Fruit fly (Drosophila melanogaster) whole organism, embryonic: Measurements from ENCODE around the gene CG5326.

Experiments used
- B-H1 ChIP-seq: fragments of 200-800 bp; sonication (Bioruptor generic); IDR thresholded peaks from 3 replicates; pipeline ENCODE4 v1.3.6; 2022; ENCODE audit warnings: missing biosample characterization, missing genetic modification characterization
- Bteb2 ChIP-seq: fragments of 200-800 bp; sonication (Bioruptor generic); optimal IDR thresholded peaks from 2 replicates; lab custom pipeline; 2016; ENCODE audit warnings: missing biosample characterization, missing genetic modification characterization
- CG10147 ChIP-seq: fragments of 200-800 bp; sonication (Bioruptor generic); optimal IDR thresholded peaks from 2 replicates; lab custom pipeline; 2019; ENCODE audit warnings: missing biosample characterization, mild to moderate bottlenecking, missing genetic modification characterization, moderate library complexity
- CG10321 ChIP-seq: fragments of 200-800 bp; sonication (Bioruptor generic); IDR thresholded peaks from 2 replicates; pipeline ENCODE4 v1.3.6; 2022; ENCODE audit warnings: missing biosample characterization, missing genetic modification characterization
- CG10565 ChIP-seq: fragments of 200-800 bp; sonication (Bioruptor generic); optimal IDR thresholded peaks from 3 replicates; lab custom pipeline; 2016; ENCODE audit warnings: missing biosample characterization, mild to moderate bottlenecking, missing genetic modification characterization
- CG10959 ChIP-seq: fragments of 200-800 bp; sonication (Bioruptor generic); IDR thresholded peaks from 2 replicates; pipeline ENCODE4 v1.3.6; 2022; ENCODE audit warnings: missing biosample characterization, missing genetic modification characterization
- CG11398 ChIP-seq: fragments of 200-800 bp; sonication (Bioruptor generic); optimal IDR thresholded peaks from 2 replicates; lab custom pipeline; 2016; ENCODE audit warnings: missing biosample characterization, missing genetic modification characterization
- CG11456 ChIP-seq: fragments of 200-800 bp; sonication (Bioruptor generic); IDR thresholded peaks from 3 replicates; pipeline ENCODE4 v1.3.6; 2022; ENCODE audit warnings: missing biosample characterization, missing genetic modification characterization
- CG11560 ChIP-seq: fragments of 200-800 bp; sonication (Bioruptor generic); IDR thresholded peaks from 3 replicates; pipeline ENCODE4 v1.3.6; 2022; ENCODE audit warnings: missing biosample characterization, missing genetic modification characterization
- CG12104 ChIP-seq: fragments of 200-800 bp; sonication (Bioruptor generic); optimal IDR thresholded peaks from 3 replicates; lab custom pipeline; 2016; ENCODE audit warnings: missing biosample characterization, missing genetic modification characterization
- CG14860 ChIP-seq: fragments of 200-800 bp; sonication (Bioruptor generic); IDR thresholded peaks from 3 replicates; pipeline ENCODE4 v1.3.6; 2022; ENCODE audit warnings: missing biosample characterization, missing genetic modification characterization; ENCODE audit not compliant: partially characterized antibody
- CG16813 ChIP-seq: fragments of 200-800 bp; sonication (Bioruptor generic); IDR thresholded peaks from 3 replicates; pipeline ENCODE4 v1.3.6; 2022; ENCODE audit warnings: missing biosample characterization, missing genetic modification characterization; ENCODE audit not compliant: partially characterized antibody
- CG17328 ChIP-seq: fragments of 200-800 bp; sonication (Bioruptor generic); IDR thresholded peaks from 2 replicates; pipeline ENCODE4 v1.3.6; 2022; ENCODE audit warnings: missing biosample characterization, missing genetic modification characterization
- CG17912 ChIP-seq: fragments of 200-800 bp; sonication (Bioruptor generic); optimal IDR thresholded peaks from 2 replicates; lab custom pipeline; 2018; ENCODE audit warnings: missing biosample characterization, mild to moderate bottlenecking, missing genetic modification characterization
- CG2202 ChIP-seq: fragments of 200-800 bp; sonication (Bioruptor generic); optimal IDR thresholded peaks from 2 replicates; lab custom pipeline; 2018; ENCODE audit warnings: missing biosample characterization, mild to moderate bottlenecking, missing genetic modification characterization
- CG2712 ChIP-seq: fragments of 200-800 bp; optimal IDR thresholded peaks from 3 replicates; lab custom pipeline; 2019; ENCODE audit warnings: missing biosample characterization, mild to moderate bottlenecking, missing genetic modification characterization, moderate library complexity
- CG2875 ChIP-seq: fragments of 200-800 bp; sonication (Bioruptor generic); optimal IDR thresholded peaks from 2 replicates; lab custom pipeline; 2017; ENCODE audit warnings: missing biosample characterization, mild to moderate bottlenecking, missing genetic modification characterization, missing genetic modification reagents
- CG3726 ChIP-seq: fragments of 200-800 bp; sonication (Bioruptor generic); IDR thresholded peaks from 3 replicates; pipeline ENCODE4, ENCODE4 v1.3.6; 2022; ENCODE audit warnings: missing biosample characterization, missing genetic modification characterization
- CG43689 ChIP-seq: fragments of 200-800 bp; sonication (Bioruptor generic); IDR thresholded peaks from 2 replicates; pipeline ENCODE4 v1.3.6; 2022; ENCODE audit warnings: missing biosample characterization, missing genetic modification characterization
- CG7928 ChIP-seq: fragments of 200-800 bp; sonication (Bioruptor generic); optimal IDR thresholded peaks from 2 replicates; lab custom pipeline; 2017; ENCODE audit warnings: missing biosample characterization, mild to moderate bottlenecking, missing genetic modification characterization
- CG9609 ChIP-seq: fragments of 200-800 bp; sonication (Bioruptor generic); optimal IDR thresholded peaks from 3 replicates; lab custom pipeline; 2016; ENCODE audit warnings: missing biosample characterization, missing genetic modification characterization
- CG9817 ChIP-seq: fragments of 200-800 bp; sonication (Bioruptor generic); optimal IDR thresholded peaks from 2 replicates; lab custom pipeline; 2018; ENCODE audit warnings: missing biosample characterization, mild to moderate bottlenecking, missing genetic modification characterization, moderate library complexity
- CrebB ChIP-seq: fragments of 200-800 bp; sonication (Bioruptor generic); optimal IDR thresholded peaks from 3 replicates; lab custom pipeline; 2018; ENCODE audit warnings: missing biosample characterization, mild to moderate bottlenecking, missing genetic modification characterization
- Dbx ChIP-seq: fragments of 200-800 bp; sonication (Bioruptor generic); IDR thresholded peaks from 3 replicates; pipeline ENCODE4 v1.3.6; 2022; ENCODE audit warnings: missing biosample characterization, missing genetic modification characterization
- Drgx ChIP-seq: fragments of 200-800 bp; sonication (Bioruptor generic); IDR thresholded peaks from 2 replicates; pipeline ENCODE4 v1.3.6; 2022; ENCODE audit warnings: missing biosample characterization, missing genetic modification characterization
- Fer2 ChIP-seq: fragments of 200-800 bp; sonication (Bioruptor generic); optimal IDR thresholded peaks from 2 replicates; lab custom pipeline; 2018; ENCODE audit warnings: missing biosample characterization, mild to moderate bottlenecking, missing genetic modification characterization, moderate library complexity
- Gug ChIP-seq: fragments of 200-800 bp; sonication (Bioruptor generic); IDR thresholded peaks from 4 replicates; pipeline ENCODE4 v1.3.6; 2022; ENCODE audit warnings: missing biosample characterization, missing genetic modification characterization
- HLH4C ChIP-seq: fragments of 200-800 bp; sonication (Bioruptor generic); IDR thresholded peaks from 3 replicates; pipeline ENCODE4 v1.3.6; 2022; ENCODE audit warnings: missing biosample characterization, missing genetic modification characterization; ENCODE audit not compliant: partially characterized antibody
- Hr39 ChIP-seq: fragments of >200 bp; optimal IDR thresholded peaks from 2 replicates; lab custom pipeline; 2017
- MBD-R2 ChIP-seq: fragments of 200-800 bp; sonication (Bioruptor generic); IDR thresholded peaks from 2 replicates; pipeline ENCODE4 v1.3.6; 2022; ENCODE audit warnings: missing biosample characterization, missing genetic modification characterization
- MTF-1 ChIP-seq: fragments of 200-800 bp; sonication (Bioruptor generic); optimal IDR thresholded peaks from 2 replicates; lab custom pipeline; 2018; ENCODE audit warnings: missing biosample characterization, mild to moderate bottlenecking, missing genetic modification characterization, borderline replicate concordance
- Nf-YA ChIP-seq: fragments of 200-800 bp; sonication (Bioruptor generic); IDR thresholded peaks from 2 replicates; pipeline ENCODE4 v1.3.6; 2022; ENCODE audit warnings: missing biosample characterization, missing genetic modification characterization
- Oaz ChIP-seq: fragments of 200-800 bp; sonication (Bioruptor generic); IDR thresholded peaks from 2 replicates; pipeline ENCODE4 v1.3.6; 2022; ENCODE audit warnings: missing biosample characterization, missing genetic modification characterization
- Ptx1 ChIP-seq: fragments of 200-800 bp; sonication (Bioruptor generic); IDR thresholded peaks from 2 replicates; pipeline ENCODE4 v1.3.6; 2022; ENCODE audit warnings: missing biosample characterization, missing genetic modification characterization
- Rfx ChIP-seq: fragments of 200-800 bp; sonication (Bioruptor generic); IDR thresholded peaks from 2 replicates; pipeline ENCODE4 v1.3.6; 2022; ENCODE audit warnings: missing biosample characterization, missing genetic modification characterization
- al ChIP-seq: fragments of 200-800 bp; sonication (Bioruptor generic); IDR thresholded peaks from 2 replicates; pipeline ENCODE4 v1.3.6; 2022; ENCODE audit warnings: missing biosample characterization, missing genetic modification characterization
- bowl ChIP-seq: fragments of 200-800 bp; sonication (Bioruptor generic); IDR thresholded peaks from 2 replicates; pipeline ENCODE4 v1.3.6; 2022; ENCODE audit warnings: missing biosample characterization, missing genetic modification characterization
- cato ChIP-seq: fragments of 200-800 bp; sonication (Bioruptor generic); optimal IDR thresholded peaks from 2 replicates; lab custom pipeline; 2016; ENCODE audit warnings: missing biosample characterization, missing genetic modification characterization, borderline replicate concordance
- chif ChIP-seq, 2 experiments: fragments of 200-800 bp; sonication (Bioruptor generic); optimal IDR thresholded peaks; 3 replicates each; lab custom pipeline; 2016; ENCODE audit warnings: missing biosample characterization in 2 of 2, missing genetic modification characterization in 2 of 2
- crc ChIP-seq: fragments of 200-800 bp; sonication (Bioruptor generic); optimal IDR thresholded peaks from 2 replicates; lab custom pipeline; 2016; ENCODE audit warnings: missing biosample characterization, missing genetic modification characterization
- crol ChIP-seq: fragments of 200-800 bp; sonication (Bioruptor generic); IDR thresholded peaks from 2 replicates; pipeline ENCODE4 v1.3.6; 2022; ENCODE audit warnings: missing biosample characterization, missing genetic modification characterization
- cwo ChIP-seq: fragments of 200-800 bp; sonication (Bioruptor generic); optimal IDR thresholded peaks from 3 replicates; lab custom pipeline; 2017; ENCODE audit warnings: missing biosample characterization, missing genetic modification characterization, mild to moderate bottlenecking, moderate library complexity, missing genetic modification reagents
- dm ChIP-seq: fragments of 200-800 bp; sonication (Bioruptor generic); optimal IDR thresholded peaks from 3 replicates; lab custom pipeline; 2016; ENCODE audit warnings: missing biosample characterization, missing genetic modification characterization
- ftz-f1 ChIP-seq: fragments of 200-800 bp; sonication (Bioruptor generic); optimal IDR thresholded peaks from 2 replicates; lab custom pipeline; 2016; ENCODE audit warnings: missing biosample characterization, missing genetic modification characterization
- gsb ChIP-seq: fragments of 200-800 bp; sonication (Bioruptor generic); IDR thresholded peaks from 2 replicates; pipeline ENCODE4 v1.3.6; 2022; ENCODE audit warnings: missing biosample characterization, missing genetic modification characterization
- gsb-n ChIP-seq: fragments of 200-800 bp; sonication (Bioruptor generic); optimal IDR thresholded peaks from 3 replicates; lab custom pipeline; 2018; ENCODE audit warnings: missing biosample characterization, mild to moderate bottlenecking, missing genetic modification characterization
- jigr1 ChIP-seq: fragments of 200-800 bp; sonication (Bioruptor generic); IDR thresholded peaks from 3 replicates; pipeline ENCODE4 v1.3.6; 2022; ENCODE audit warnings: missing biosample characterization, missing genetic modification characterization
- pzg ChIP-seq: fragments of 200-800 bp; sonication (Bioruptor generic); optimal IDR thresholded peaks from 3 replicates; lab custom pipeline; 2018; ENCODE audit warnings: missing biosample characterization, mild to moderate bottlenecking, missing genetic modification characterization, moderate library complexity
- tin ChIP-seq: fragments of 200-800 bp; sonication (Bioruptor generic); optimal IDR thresholded peaks from 3 replicates; lab custom pipeline; 2016; ENCODE audit warnings: missing biosample characterization, missing genetic modification characterization
- unc-4 ChIP-seq: fragments of 200-800 bp; sonication (Bioruptor generic); IDR thresholded peaks from 2 replicates; pipeline ENCODE4 v1.3.6; 2022; ENCODE audit warnings: missing biosample characterization, missing genetic modification characterization; ENCODE audit not compliant: partially characterized antibody
- vfl ChIP-seq: fragments of 200-800 bp; sonication (Bioruptor generic); optimal IDR thresholded peaks from 2 replicates; lab custom pipeline; 2016; ENCODE audit warnings: missing biosample characterization, missing genetic modification characterization
- yki ChIP-seq: fragments of >200 bp; optimal IDR thresholded peaks from 3 replicates; lab custom pipeline; 2018
- zfh2 ChIP-seq: fragments of 200-800 bp; sonication (Bioruptor generic); optimal IDR thresholded peaks from 2 replicates; lab custom pipeline; 2016; ENCODE audit warnings: missing biosample characterization, missing genetic modification characterization

The CG5326 gene

DNA sequence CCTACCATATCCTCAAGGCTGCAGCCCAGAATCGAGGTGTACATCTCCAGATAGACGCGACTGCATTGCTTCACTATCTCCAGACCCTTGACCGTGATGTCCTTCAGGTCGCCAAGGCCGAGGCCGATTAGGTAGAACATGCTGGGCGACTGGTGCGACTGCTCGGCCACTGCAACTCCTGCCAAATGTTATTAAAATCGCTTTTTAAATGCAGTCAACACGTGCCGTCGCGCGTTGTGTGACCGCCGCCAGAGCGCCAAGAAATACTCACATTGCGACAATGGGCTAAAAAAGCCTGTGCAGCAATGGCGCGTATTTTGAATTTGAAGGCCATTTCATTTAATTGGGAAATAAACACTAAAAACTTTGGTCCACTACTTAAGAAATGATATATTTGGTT is 43.3 kb upstream of the CG5326 start, which contains the start of gene Dph5 (continued):
- TF ChIP-seq crol (GFP tag; lab: Robert Waterston, UW) = no peak
- TF ChIP-seq CG14860 (GFP tag; lab: Robert Waterston, UW) = no peak
- TF ChIP-seq unc-4 (GFP tag; lab: Robert Waterston, UW) = no peak
- TF ChIP-seq CG10321 (GFP tag; lab: Robert Waterston, UW) = no peak
- TF ChIP-seq Gug = no peak
- no peak for TF ChIP-seq Drgx
- no peak for TF ChIP-seq bowl
- TF ChIP-seq CG3726 (GFP tag; lab: Robert Waterston, UW) = no peak
- TF ChIP-seq CG10565 (GFP tag; lab: Kevin White, UChicago) = no peak
- TF ChIP-seq jigr1 (GFP tag; lab: Robert Waterston, UW) = no peak
- peak; percentile 60 for TF ChIP-seq MBD-R2 (GFP tag; lab: Robert Waterston, UW)
- no peak for TF ChIP-seq Fer2 (tag; lab: Kevin White, UChicago)
- no peak for TF ChIP-seq CG16813 (GFP tag; lab: Robert Waterston, UW)
- no peak for TF ChIP-seq Oaz (GFP tag; lab: Robert Waterston, UW)
- no peak for TF ChIP-seq CG9609
- TF ChIP-seq yki (lab: Kevin White, UChicago) = no peak
- no peak for TF ChIP-seq crc (GFP tag; lab: Kevin White, UChicago)
- no peak for TF ChIP-seq CG9817 (tag; lab: Kevin White, UChicago)
- TF ChIP-seq Bteb2 = no peak
- TF ChIP-seq CG2712 (tag; lab: Kevin White, UChicago) = no peak
- TF ChIP-seq ftz-f1 (GFP tag; lab: Kevin White, UChicago) = peak; percentile 98
- TF ChIP-seq CG2202 (tag; lab: Kevin White, UChicago) = no peak
- TF ChIP-seq CG43689 (GFP tag; lab: Robert Waterston, UW) = no peak
- TF ChIP-seq Nf-YA (GFP tag; lab: Robert Waterston, UW) = no peak
- no peak for TF ChIP-seq al (GFP tag; lab: Robert Waterston, UW)
- no peak for TF ChIP-seq Hr39 (lab: Kevin White, UChicago)
- TF ChIP-seq CrebB (tag; lab: Kevin White, UChicago) = no peak
- TF ChIP-seq dm (GFP tag; lab: Kevin White, UChicago) = peak; percentile 86
- no peak for TF ChIP-seq CG11456 (GFP tag; lab: Robert Waterston, UW)
- TF ChIP-seq cwo (GFP tag; lab: Kevin White, UChicago) = peak; percentile 44
- no peak for TF ChIP-seq CG12104 (GFP tag; lab: Kevin White, UChicago)
- TF ChIP-seq CG17912 = no peak
- no peak for TF ChIP-seq B-H1 (GFP tag; lab: Robert Waterston, UW)
- no peak for TF ChIP-seq CG7928
- TF ChIP-seq Ptx1 (GFP tag; lab: Robert Waterston, UW) = no peak
- no peak for TF ChIP-seq MTF-1 (GFP tag; lab: Kevin White, UChicago)
- TF ChIP-seq CG17328 (GFP tag; lab: Robert Waterston, UW) = no peak
- TF ChIP-seq cato (GFP tag; lab: Kevin White, UChicago) = no peak
- no peak for TF ChIP-seq CG10147 (GFP tag; lab: Kevin White, UChicago)
- no peak for TF ChIP-seq HLH4C
- no peak for TF ChIP-seq CG11560
- TF ChIP-seq vfl (GFP tag; lab: Kevin White, UChicago) = no peak
- TF ChIP-seq tin = no peak
- no peak for TF ChIP-seq gsb-n
- no peak for TF ChIP-seq chif (GFP tag; optimal IDR thresholded peaks at IDR 0.05; lab: Kevin White, UChicago)
- TF ChIP-seq Rfx (GFP tag; lab: Robert Waterston, UW) = no peak
- TF ChIP-seq pzg (GFP tag; lab: Kevin White, UChicago) = peak; percentile 61
- TF ChIP-seq CG2875 = no peak
- TF ChIP-seq gsb = no peak
- TF ChIP-seq CG10959 (GFP tag; lab: Robert Waterston, UW) = no peak
- TF ChIP-seq zfh2 (GFP tag; lab: Kevin White, UChicago) = no peak
- TF ChIP-seq CG11398 (GFP tag; lab: Kevin White, UChicago) = no peak
- 0 out of 3 replicates have a peak, but pooled peaks have one; percentile 12 for TF ChIP-seq Dbx (GFP tag; lab: Robert Waterston, UW)
